Worm (Caenorhabditis elegans) whole organism, L2 larva: Measurements from ENCODE around the gene immp-1.

Experiments
- C34F6.9 ChIP-seq: fragments of 150-350 bp; optimal IDR thresholded peaks from 2 replicates; lab custom pipeline; 2014; ENCODE audit warnings: missing biosample characterization, missing genetic modification characterization
- F13H6.1 ChIP-seq: sonication (generic microtip); optimal IDR thresholded peaks from 2 replicates; lab custom pipeline; 2016; ENCODE audit warnings: missing genetic modification characterization, missing compliant biosample characterization
- R02D3.7 ChIP-seq: fragments of 150-350 bp; optimal IDR thresholded peaks from 2 replicates; lab custom pipeline; 2014; ENCODE audit warnings: missing biosample characterization, missing genetic modification characterization
- Y55F3AM.14 ChIP-seq: fragments of 200-800 bp; sonication (Bioruptor generic); optimal IDR thresholded peaks from 2 replicates; lab custom pipeline; 2018; ENCODE audit warnings: mild to moderate bottlenecking, missing genetic modification characterization, missing compliant biosample characterization
- ZK546.5 ChIP-seq: sonication (generic microtip); optimal IDR thresholded peaks from 2 replicates; lab custom pipeline; 2017; ENCODE audit warnings: missing biosample characterization, missing genetic modification characterization
- alr-1 ChIP-seq: fragments of 150-350 bp; optimal IDR thresholded peaks from 2 replicates; lab custom pipeline; 2014; ENCODE audit warnings: missing biosample characterization, missing genetic modification characterization
- aly-2 ChIP-seq: fragments of 150-350 bp; optimal IDR thresholded peaks from 2 replicates; lab custom pipeline; 2014; ENCODE audit warnings: missing biosample characterization, missing genetic modification characterization
- ama-1 ChIP-seq: fragments of 150-350 bp; optimal IDR thresholded peaks from 2 replicates; lab custom pipeline; 2018; ENCODE audit warnings: inconsistent platforms
- blmp-1 ChIP-seq: sonication (generic microtip); optimal IDR thresholded peaks from 2 replicates; lab custom pipeline; 2017; ENCODE audit warnings: missing genetic modification characterization, mild to moderate bottlenecking, missing compliant biosample characterization, antibody characterized with exemption, moderate library complexity; ENCODE audit not compliant: insufficient read depth
- ceh-16 ChIP-seq: fragments of 150-350 bp; optimal IDR thresholded peaks from 2 replicates; lab custom pipeline; 2014; ENCODE audit warnings: missing biosample characterization, missing genetic modification characterization
- ceh-82 ChIP-seq: fragments of 150-350 bp; optimal IDR thresholded peaks from 2 replicates; lab custom pipeline; 2014; ENCODE audit warnings: missing biosample characterization, missing genetic modification characterization
- crh-2 ChIP-seq: sonication (generic microtip); optimal IDR thresholded peaks from 2 replicates; lab custom pipeline; 2017; ENCODE audit warnings: missing biosample characterization, missing genetic modification characterization
- dmd-4 ChIP-seq: sonication (generic microtip); optimal IDR thresholded peaks from 2 replicates; lab custom pipeline; 2017; ENCODE audit warnings: missing biosample characterization, missing genetic modification characterization
- egl-27 ChIP-seq: sonication (generic microtip); optimal IDR thresholded peaks from 3 replicates; lab custom pipeline; 2017; ENCODE audit warnings: missing biosample characterization, missing genetic modification reagents, missing genetic modification characterization
- elt-1 ChIP-seq: fragments of 150-350 bp; optimal IDR thresholded peaks from 2 replicates; lab custom pipeline; 2014; ENCODE audit warnings: missing biosample characterization, missing genetic modification characterization
- elt-3 ChIP-seq: sonication (generic microtip); optimal IDR thresholded peaks from 2 replicates; lab custom pipeline; 2017; ENCODE audit warnings: missing biosample characterization, missing genetic modification characterization
- fos-1 ChIP-seq: fragments of 150-350 bp; optimal IDR thresholded peaks from 2 replicates; lab custom pipeline; 2014; ENCODE audit warnings: missing biosample characterization, missing genetic modification characterization
- gmeb-1 ChIP-seq: fragments of 150-350 bp; optimal IDR thresholded peaks from 2 replicates; lab custom pipeline; 2014; ENCODE audit warnings: missing biosample characterization, missing genetic modification characterization
- lin-11 ChIP-seq: fragments of 150-350 bp; sonication (generic microtip); optimal IDR thresholded peaks from 2 replicates; lab custom pipeline; 2014; ENCODE audit warnings: missing biosample characterization, missing genetic modification characterization, inconsistent platforms, mixed read lengths
- lin-13 ChIP-seq: fragments of 150-350 bp; optimal IDR thresholded peaks from 2 replicates; lab custom pipeline; 2014; ENCODE audit warnings: missing biosample characterization, missing genetic modification reagents, missing genetic modification characterization
- lin-39 ChIP-seq: fragments of 150-350 bp; optimal IDR thresholded peaks from 2 replicates; lab custom pipeline; 2014; ENCODE audit warnings: missing biosample characterization, missing genetic modification reagents, missing genetic modification characterization
- lsy-2 ChIP-seq, 2 experiments: fragments of 150-350 bp in 1 of 2; sonication (generic microtip) in 1 of 2; optimal IDR thresholded peaks; 2 replicates each; lab custom pipeline; 2014 to 2017; ENCODE audit warnings: missing biosample characterization in 2 of 2, missing genetic modification characterization in 2 of 2
- mab-5 ChIP-seq: fragments of 150-350 bp; optimal IDR thresholded peaks from 2 replicates; lab custom pipeline; 2014; ENCODE audit warnings: missing biosample characterization, missing genetic modification characterization
- mbf-1 ChIP-seq: sonication (generic microtip); optimal IDR thresholded peaks from 2 replicates; lab custom pipeline; 2017; ENCODE audit warnings: missing biosample characterization, missing genetic modification characterization
- mdl-1 ChIP-seq, 2 experiments: fragments of 150-350 bp in 1 of 2; sonication (generic microtip) in 1 of 2; optimal IDR thresholded peaks; 2 replicates each; lab custom pipeline; 2017; ENCODE audit warnings: missing biosample characterization in 2 of 2, missing genetic modification characterization in 2 of 2
- nhr-10 ChIP-seq: sonication (generic microtip); optimal IDR thresholded peaks from 2 replicates; lab custom pipeline; 2017; ENCODE audit warnings: missing biosample characterization, missing genetic modification characterization
- nhr-11 ChIP-seq: fragments of 150-350 bp; optimal IDR thresholded peaks from 2 replicates; lab custom pipeline; 2014; ENCODE audit warnings: missing biosample characterization, missing genetic modification characterization
- nhr-12 ChIP-seq: fragments of 150-350 bp; optimal IDR thresholded peaks from 2 replicates; lab custom pipeline; 2014; ENCODE audit warnings: missing biosample characterization, missing genetic modification characterization
- nhr-129 ChIP-seq: fragments of 150-350 bp; optimal IDR thresholded peaks from 2 replicates; lab custom pipeline; 2014; ENCODE audit warnings: missing biosample characterization, missing genetic modification characterization
- nhr-21 ChIP-seq: fragments of 150-350 bp; optimal IDR thresholded peaks from 2 replicates; lab custom pipeline; 2014; ENCODE audit warnings: missing biosample characterization, missing genetic modification characterization
- nhr-23 ChIP-seq: fragments of 150-350 bp; optimal IDR thresholded peaks from 2 replicates; lab custom pipeline; 2014; ENCODE audit warnings: missing biosample characterization, missing genetic modification reagents, missing genetic modification characterization
- nhr-237 ChIP-seq: fragments of 150-350 bp; optimal IDR thresholded peaks from 2 replicates; lab custom pipeline; 2014; ENCODE audit warnings: missing biosample characterization, missing genetic modification characterization
- nhr-25 ChIP-seq: fragments of 150-350 bp; sonication (generic microtip); optimal IDR thresholded peaks from 3 replicates; lab custom pipeline; 2014; ENCODE audit warnings: missing biosample characterization, missing genetic modification characterization
- nhr-6 ChIP-seq: fragments of 150-350 bp; optimal IDR thresholded peaks from 2 replicates; lab custom pipeline; 2014; ENCODE audit warnings: missing biosample characterization, missing genetic modification characterization
- nhr-77 ChIP-seq: fragments of 150-350 bp; optimal IDR thresholded peaks from 2 replicates; lab custom pipeline; 2014; ENCODE audit warnings: missing biosample characterization, missing genetic modification characterization
- peb-1 ChIP-seq: fragments of 150-350 bp; optimal IDR thresholded peaks from 2 replicates; lab custom pipeline; 2014; ENCODE audit warnings: missing biosample characterization, missing genetic modification characterization
- sem-4 ChIP-seq: fragments of 150-350 bp; optimal IDR thresholded peaks from 2 replicates; lab custom pipeline; 2014; ENCODE audit warnings: missing biosample characterization, missing genetic modification reagents, missing genetic modification characterization
- skn-1 ChIP-seq: sonication (generic microtip); optimal IDR thresholded peaks from 2 replicates; lab custom pipeline; 2017; ENCODE audit warnings: missing biosample characterization, missing genetic modification characterization
- sma-3 ChIP-seq: sonication (generic microtip); optimal IDR thresholded peaks from 2 replicates; lab custom pipeline; 2016; ENCODE audit warnings: missing genetic modification reagents, missing genetic modification characterization, missing compliant biosample characterization
- sma-9 ChIP-seq, 2 experiments: fragments of 150-350 bp in 1 of 2; sonication (generic microtip) in 1 of 2; optimal IDR thresholded peaks; 2 replicates each; lab custom pipeline; 2014 to 2016; ENCODE audit warnings: missing genetic modification characterization in 2 of 2, mild to moderate bottlenecking in 1 of 2, missing biosample characterization in 1 of 2, missing compliant biosample characterization in 1 of 2, missing genetic modification reagents in 1 of 2, moderate library complexity in 1 of 2
- snpc-4 ChIP-seq: fragments of 150-350 bp; optimal IDR thresholded peaks from 2 replicates; lab custom pipeline; 2014; ENCODE audit warnings: missing biosample characterization, missing genetic modification characterization
- unc-39 ChIP-seq: fragments of 150-350 bp; optimal IDR thresholded peaks from 2 replicates; lab custom pipeline; 2014; ENCODE audit warnings: missing biosample characterization, missing genetic modification characterization
- unc-55 ChIP-seq: fragments of 150-350 bp; sonication (generic microtip); optimal IDR thresholded peaks from 3 replicates; lab custom pipeline; 2014; ENCODE audit warnings: missing biosample characterization, missing genetic modification reagents, missing genetic modification characterization
- unc-62 ChIP-seq: fragments of 150-350 bp; optimal IDR thresholded peaks from 2 replicates; lab custom pipeline; 2014; ENCODE audit warnings: missing biosample characterization, missing genetic modification reagents, missing genetic modification characterization
- zag-1 ChIP-seq: fragments of 150-350 bp; optimal IDR thresholded peaks from 2 replicates; lab custom pipeline; 2014; ENCODE audit warnings: missing biosample characterization, missing genetic modification characterization
- ztf-1 ChIP-seq: fragments of 200-800 bp; sonication (Bioruptor generic); conservative IDR thresholded peaks from 2 replicates; pipeline ENCODE4 v1.3.6; 2022; ENCODE audit warnings: missing genetic modification characterization, missing compliant biosample characterization
- ztf-11 ChIP-seq: sonication (generic microtip); optimal IDR thresholded peaks from 2 replicates; lab custom pipeline; 2017; ENCODE audit warnings: missing biosample characterization, missing genetic modification characterization
- ztf-4 ChIP-seq: fragments of 150-350 bp; optimal IDR thresholded peaks from 2 replicates; lab custom pipeline; 2014; ENCODE audit warnings: missing biosample characterization, missing genetic modification characterization

The immp-1 gene

ce11 chrIII:11737527-11737926, 37.2 kb upstream of the immp-1 start, which contains the start of gene sup-1:
Gene sup-1, minus strand, starts transcription at chrIII:11737627.
- TF ChIP-seq nhr-25 (tag; lab: Kevin White, UChicago), result no peak
- TF ChIP-seq nhr-129 (tag; lab: Kevin White, UChicago), result no peak
- TF ChIP-seq, all 48 proteins: peak for 0

DNA sequence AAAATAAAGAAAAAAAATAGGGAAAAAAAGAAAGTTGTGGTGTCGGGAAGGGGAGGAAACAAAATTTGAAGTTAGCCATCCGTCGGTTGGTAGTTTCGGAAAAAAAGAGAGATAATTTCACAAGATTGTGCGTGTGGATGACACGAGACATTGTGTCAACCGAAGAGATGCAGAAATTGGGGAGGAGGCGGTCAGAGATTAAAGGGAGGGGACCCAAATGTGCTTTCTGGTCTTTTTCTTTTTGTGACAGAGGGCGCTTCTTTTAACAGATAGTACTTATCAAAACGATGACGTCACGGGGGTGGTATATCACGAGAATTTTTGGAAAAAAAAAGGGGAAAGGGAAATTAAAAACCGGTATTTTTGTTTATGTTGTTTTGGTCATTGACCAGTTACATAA, 36.3 kb upstream of the immp-1 start:
- TF ChIP-seq R02D3.7 (tag; lab: Kevin White, UChicago) (no peak), lin-11 (tag; lab: Kevin White, UChicago) (no peak), nhr-21 (tag; lab: Kevin White, UChicago) (no peak), blmp-1 (tag; lab: Kevin White, UChicago) (peak; percentile 33), peb-1 (tag; lab: Kevin White, UChicago) (no peak), Y55F3AM.14 (no peak), elt-3 (tag; lab: Kevin White, UChicago) (no peak), egl-27 (tag; lab: Kevin White, UChicago) (peak; percentile 16), aly-2 (tag; lab: Kevin White, UChicago) (no peak), nhr-25 (tag; lab: Kevin White, UChicago) (no peak), ama-1 (lab: Kevin White, UChicago) (no peak), nhr-11 (tag; lab: Kevin White, UChicago) (no peak), sma-3 (GFP tag; lab: Kevin White, UChicago) (no peak), ceh-82 (no peak), nhr-237 (tag; lab: Kevin White, UChicago) (no peak), crh-2 (tag; lab: Kevin White, UChicago) (peak; percentile 46), F13H6.1 (peak; percentile 54), lin-13 (peak; percentile 27), lin-39 (no peak), unc-39 (tag; lab: Kevin White, UChicago) (no peak), elt-1 (no peak), nhr-77 (tag; lab: Kevin White, UChicago) (no peak), skn-1 (tag; lab: Kevin White, UChicago) (no peak), ZK546.5 (no peak), ztf-1 (GFP tag; lab: Robert Waterston, UW) (no peak), nhr-23 (no peak), C34F6.9 (peak; percentile 37), unc-62 (no peak), lsy-2 (tag; optimal IDR thresholded peaks at IDR 0.05; lab: Kevin White, UChicago) (peak in 1 of 2 experiments; percentile 64), mab-5 (tag; lab: Kevin White, UChicago) (peak; percentile 33), snpc-4 (tag; lab: Kevin White, UChicago) (peak; percentile 1), dmd-4 (tag; lab: Kevin White, UChicago) (no peak), nhr-10 (tag; lab: Kevin White, UChicago) (no peak), mdl-1 (tag; optimal IDR thresholded peaks at IDR 0.05; lab: Kevin White, UChicago) (peak; percentile 12 to 27), nhr-6 (tag; lab: Kevin White, UChicago) (no peak), unc-55 (GFP tag; lab: Kevin White, UChicago) (peak; percentile 47), sem-4 (tag; lab: Kevin White, UChicago) (peak; percentile 90), ceh-16 (tag; lab: Kevin White, UChicago) (no peak), ztf-4 (tag; lab: Kevin White, UChicago) (peak; percentile 21), nhr-12 (no peak), gmeb-1 (tag; lab: Kevin White, UChicago) (peak; percentile 13), fos-1 (peak; percentile 14), mbf-1 (tag; lab: Kevin White, UChicago) (no peak), alr-1 (tag; lab: Kevin White, UChicago) (no peak), nhr-129 (tag; lab: Kevin White, UChicago) (peak; percentile 34), ztf-11 (tag; lab: Kevin White, UChicago) (no peak), sma-9 (GFP tag; optimal IDR thresholded peaks at IDR 0.05; lab: Kevin White, UChicago) (peak; percentile 70), sma-9 (tag; optimal IDR thresholded peaks at IDR 0.05; lab: Kevin White, UChicago) (no peak), zag-1 (tag; lab: Kevin White, UChicago) (no peak)
